Worm (Caenorhabditis elegans): ENCODE measurements around the gene erl-1.

erl-1 gene

ce11 chrIV:12289149-12289548 lies 1.4 kb downstream of the erl-1 start, which contains the start of gene C42C1.9:
Gene C42C1.9 (plus strand): TSS chrIV:12289449.
- TF ChIP-seq irx-1 (tag; optimal IDR thresholded peaks at IDR 0.05) (no peak), lsy-2 (tag; optimal IDR thresholded peaks at IDR 0.05) (no peak), hlh-4 (tag; optimal IDR thresholded peaks at IDR 0.05) (no peak), mab-9 (GFP tag; IDR thresholded peaks at IDR 0.05) (no peak), unc-130 (tag; optimal IDR thresholded peaks at IDR 0.05) (no peak), nhr-85 (tag) (no peak), C34B4.2 (tag; optimal IDR thresholded peaks at IDR 0.05) (no peak), nhr-11 (tag; optimal IDR thresholded peaks at IDR 0.05) (no peak), lir-3 (tag; optimal IDR thresholded peaks at IDR 0.05; ENCODE audit: poor library complexity) (no peak), xbp-1 (tag; optimal IDR thresholded peaks at IDR 0.05) (no peak), mdl-1 (tag; optimal IDR thresholded peaks at IDR 0.05) (no peak), snu-23 (GFP tag; optimal IDR thresholded peaks at IDR 0.05) (no peak), F16B12.6 (tag; optimal IDR thresholded peaks at IDR 0.05) (no peak), C04F5.9 (tag; optimal IDR thresholded peaks at IDR 0.05) (no peak), nhr-237 (tag; optimal IDR thresholded peaks at IDR 0.05) (no peak), grh-1 (GFP tag; IDR thresholded peaks at IDR 0.05) (no peak)

DNA sequence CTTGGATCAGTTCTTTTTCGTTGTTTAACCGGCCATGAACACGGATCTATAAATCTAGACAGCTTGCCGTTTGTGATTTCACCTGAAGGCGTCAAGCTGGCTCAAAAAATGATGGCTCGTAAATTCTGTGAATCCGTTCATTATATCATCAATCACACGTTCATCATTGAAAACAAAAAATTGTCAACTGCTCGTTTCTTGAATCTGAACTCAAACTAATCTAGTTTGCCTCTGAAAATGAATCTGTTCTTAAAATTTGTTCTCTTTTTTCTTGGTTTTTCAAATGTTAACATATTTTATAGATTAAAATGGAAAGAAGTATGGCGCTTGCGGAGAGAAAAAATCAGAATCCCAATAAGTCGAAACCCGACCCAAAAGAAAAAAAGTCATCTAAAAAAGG lies 3.0 kb downstream of the erl-1 start, which contains the start of gene C42C1.8:
Gene C42C1.8 (plus strand): TSS at position 301 of the 400 bp plus-strand sequence.
- TF ChIP-seq ceh-90 (tag; optimal IDR thresholded peaks at IDR 0.05): no peak
- no peak for TF ChIP-seq tbx-2 (tag; optimal IDR thresholded peaks at IDR 0.05)
- TF ChIP-seq pag-3 (tag; optimal IDR thresholded peaks at IDR 0.05; ENCODE audit: borderline replicate concordance, insufficient read depth): no peak
- TF ChIP-seq dsc-1 (tag; optimal IDR thresholded peaks at IDR 0.05): no peak
- no peak for TF ChIP-seq ets-5 (GFP tag; IDR thresholded peaks at IDR 0.05)
- no peak for TF ChIP-seq ama-1 (optimal IDR thresholded peaks at IDR 0.05)
- no peak for TF ChIP-seq grh-1 (GFP tag; IDR thresholded peaks at IDR 0.05)
- no peak for TF ChIP-seq ztf-4 (tag; optimal IDR thresholded peaks at IDR 0.05)
- TF ChIP-seq unc-30 (tag; optimal IDR thresholded peaks at IDR 0.05): no peak
- no peak for TF ChIP-seq lin-13 (GFP tag; optimal IDR thresholded peaks at IDR 0.05)
- no peak for TF ChIP-seq C16A3.4 (tag; optimal IDR thresholded peaks at IDR 0.05)

DNA sequence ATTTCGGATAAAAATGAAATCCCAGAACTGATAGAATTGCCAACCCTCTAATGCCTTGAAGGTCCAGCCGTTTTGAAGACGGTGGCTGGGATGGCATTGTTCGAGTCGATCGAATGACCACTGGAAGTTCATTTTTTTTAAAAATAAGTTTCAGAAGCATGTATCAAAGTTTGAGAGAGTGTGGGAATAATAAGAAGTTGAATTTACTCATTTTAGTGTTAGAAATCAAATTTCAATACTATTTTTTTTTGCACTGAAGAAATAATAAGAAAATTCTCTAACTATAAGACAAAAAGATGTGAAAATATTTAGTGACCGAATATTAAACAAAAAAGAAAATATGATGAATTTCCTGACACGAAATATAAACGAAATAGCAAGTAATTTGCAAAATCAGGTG lies 13.4 kb downstream of the erl-1 start, which contains the start of gene oac-59:
Gene oac-59 (minus strand): TSS at position 101 of the 400 bp plus-strand sequence.
- TF ChIP-seq rnt-1 (tag; optimal IDR thresholded peaks at IDR 0.05) (no peak), lin-15B (tag; optimal IDR thresholded peaks at IDR 0.05) (no peak), fkh-4 (tag; optimal IDR thresholded peaks at IDR 0.05; ENCODE audit: borderline replicate concordance) (no peak), lir-3 (tag; optimal IDR thresholded peaks at IDR 0.05; ENCODE audit: poor library complexity) (no peak), C16A3.4 (tag; optimal IDR thresholded peaks at IDR 0.05) (no peak), nhr-76 (tag; optimal IDR thresholded peaks at IDR 0.05) (no peak), irx-1 (tag; optimal IDR thresholded peaks at IDR 0.05) (no peak), nhr-84 (tag; optimal IDR thresholded peaks at IDR 0.05) (no peak), tbx-2 (tag; optimal IDR thresholded peaks at IDR 0.05) (no peak), lsy-2 (tag; optimal IDR thresholded peaks at IDR 0.05) (no peak), efl-3 (GFP tag; optimal IDR thresholded peaks at IDR 0.05) (no peak), dpl-1 (GFP tag; optimal IDR thresholded peaks at IDR 0.05) (no peak), blmp-1 (tag; optimal IDR thresholded peaks at IDR 0.05) (no peak), ceh-63 (GFP tag; optimal IDR thresholded peaks at IDR 0.05) (no peak), aha-1 (tag; optimal IDR thresholded peaks at IDR 0.05) (no peak), mef-2 (tag; optimal IDR thresholded peaks at IDR 0.05) (no peak)

ce11 chrIV:12302885-12303284 lies 15.2 kb downstream of the erl-1 start:
- no peak for TF ChIP-seq nhr-71 (tag; optimal IDR thresholded peaks at IDR 0.05)
- TF ChIP-seq elt-2 (tag; optimal IDR thresholded peaks at IDR 0.05): peak; percentile 43
